Worm (Caenorhabditis elegans) whole organism, L4 larva: ENCODE results near the gene F59F4.3.

Source experiments
- D1046.2 ChIP-seq: fragments of 200-800 bp; sonication (Bioruptor generic); IDR thresholded peaks from 2 replicates; pipeline ENCODE4 v1.3.6; 2022; ENCODE audit warnings: missing genetic modification characterization, missing compliant biosample characterization
- F26F4.8 ChIP-seq: fragments of 200-800 bp; sonication (Bioruptor generic); conservative IDR thresholded peaks from 2 replicates; pipeline ENCODE4 v1.3.6; 2022; ENCODE audit warnings: missing genetic modification characterization, missing compliant biosample characterization
- F37D6.2 ChIP-seq: sonication (generic microtip); optimal IDR thresholded peaks from 2 replicates; lab custom pipeline; 2016; ENCODE audit warnings: mild to moderate bottlenecking, missing genetic modification characterization, missing compliant biosample characterization
- F49E8.2 ChIP-seq: sonication (generic microtip); optimal IDR thresholded peaks from 2 replicates; lab custom pipeline; 2016; ENCODE audit warnings: missing compliant biosample characterization, mild to moderate bottlenecking, missing genetic modification characterization, borderline replicate concordance
- R02D3.7 ChIP-seq: fragments of 150-350 bp; sonication (generic microtip); optimal IDR thresholded peaks from 3 replicates; lab custom pipeline; 2014; ENCODE audit warnings: missing biosample characterization, missing genetic modification characterization
- T20F7.1 ChIP-seq: fragments of 200-800 bp; sonication (Bioruptor generic); optimal IDR thresholded peaks from 2 replicates; lab custom pipeline; 2018; ENCODE audit warnings: mild to moderate bottlenecking, missing genetic modification characterization, missing compliant biosample characterization
- T26A8.4 ChIP-seq: fragments of 200-800 bp; sonication (Bioruptor generic); IDR thresholded peaks from 2 replicates; pipeline ENCODE4 v1.3.6; 2022; ENCODE audit warnings: missing genetic modification characterization, missing compliant biosample characterization
- Y105C5A.15 ChIP-seq: fragments of 200-800 bp; sonication (Bioruptor generic); IDR thresholded peaks from 2 replicates; pipeline ENCODE4 v1.3.6; 2022; ENCODE audit warnings: missing genetic modification characterization, missing compliant biosample characterization
- Y5F2A.4 ChIP-seq: fragments of 200-800 bp; sonication (Bioruptor generic); optimal IDR thresholded peaks from 2 replicates; lab custom pipeline; 2018; ENCODE audit warnings: mild to moderate bottlenecking, missing genetic modification characterization, missing compliant biosample characterization
- aha-1 ChIP-seq: fragments of 150-350 bp; peaks from one replicate; lab custom pipeline; 2014; ENCODE audit warnings: missing biosample characterization, missing genetic modification characterization
- ceh-28 ChIP-seq: fragments of 150-350 bp; optimal IDR thresholded peaks from 2 replicates; lab custom pipeline; 2014; ENCODE audit warnings: missing biosample characterization, missing genetic modification reagents, missing genetic modification characterization
- ceh-44 ChIP-seq: fragments of 200-800 bp; sonication (Bioruptor generic); IDR thresholded peaks from 2 replicates; pipeline ENCODE4 v1.3.6; 2022; ENCODE audit warnings: missing genetic modification reagents, missing genetic modification characterization, missing compliant biosample characterization
- ceh-62 ChIP-seq: sonication (generic microtip); optimal IDR thresholded peaks from 2 replicates; lab custom pipeline; 2017; ENCODE audit warnings: missing biosample characterization, missing genetic modification characterization
- ces-1 ChIP-seq: fragments of 150-350 bp; sonication (generic microtip); optimal IDR thresholded peaks from 4 replicates; lab custom pipeline; 2014; ENCODE audit warnings: missing biosample characterization, missing genetic modification reagents, missing genetic modification characterization
- ctbp-1 ChIP-seq: fragments of 200-800 bp; sonication (Bioruptor generic); IDR thresholded peaks from 2 replicates; pipeline ENCODE4 v1.3.6; 2022; ENCODE audit warnings: missing genetic modification reagents, missing genetic modification characterization, missing compliant biosample characterization
- daf-12 ChIP-seq: fragments of 150-350 bp; optimal IDR thresholded peaks from 2 replicates; lab custom pipeline; 2014; ENCODE audit warnings: missing biosample characterization, missing genetic modification reagents, missing genetic modification characterization
- daf-16 ChIP-seq, 3 experiments: sonication (generic microtip); optimal IDR thresholded peaks; 2 replicates each; lab custom pipeline; 2016 to 2017; ENCODE audit warnings: missing genetic modification characterization in 3 of 3, missing genetic modification reagents in 3 of 3, mild to moderate bottlenecking in 2 of 3, missing compliant biosample characterization in 2 of 3, missing biosample characterization in 1 of 3, moderate library complexity in 1 of 3
- dmd-6 ChIP-seq: fragments of 200-800 bp; sonication (Bioruptor generic); IDR thresholded peaks from 2 replicates; pipeline ENCODE4 v1.3.6; 2022; ENCODE audit warnings: missing genetic modification reagents, missing genetic modification characterization, missing compliant biosample characterization
- dmd-8 ChIP-seq: fragments of 200-800 bp; sonication (Bioruptor generic); IDR thresholded peaks from 2 replicates; pipeline ENCODE4 v1.3.6; 2022; ENCODE audit warnings: missing genetic modification characterization, missing compliant biosample characterization
- dmd-9 ChIP-seq: fragments of 200-800 bp; sonication (Bioruptor generic); IDR thresholded peaks from 2 replicates; pipeline ENCODE4 v1.3.6; 2022; ENCODE audit warnings: missing genetic modification reagents, missing genetic modification characterization, missing compliant biosample characterization
- egl-27 ChIP-seq: sonication (generic microtip); optimal IDR thresholded peaks from 3 replicates; lab custom pipeline; 2017; ENCODE audit warnings: missing biosample characterization, missing genetic modification reagents, missing genetic modification characterization
- egl-43 ChIP-seq: fragments of 200-800 bp; sonication (Bioruptor generic); IDR thresholded peaks from 2 replicates; pipeline ENCODE4 v1.3.6; 2022; ENCODE audit warnings: missing genetic modification reagents, missing genetic modification characterization, missing compliant biosample characterization
- fkh-10 ChIP-seq: fragments of 150-350 bp; optimal IDR thresholded peaks from 2 replicates; lab custom pipeline; 2014; ENCODE audit warnings: missing biosample characterization, missing genetic modification reagents, missing genetic modification characterization
- fos-1 ChIP-seq: fragments of 150-350 bp; optimal IDR thresholded peaks from 2 replicates; lab custom pipeline; 2014; ENCODE audit warnings: missing biosample characterization, missing genetic modification characterization
- gei-8 ChIP-seq: fragments of 200-800 bp; sonication (Bioruptor generic); optimal IDR thresholded peaks from 2 replicates; lab custom pipeline; 2018; ENCODE audit warnings: mild to moderate bottlenecking, missing genetic modification characterization, missing compliant biosample characterization
- hif-1 ChIP-seq, 2 experiments: sonication (generic microtip); optimal IDR thresholded peaks; 2 replicates each; lab custom pipeline; 2016 to 2017; ENCODE audit warnings: missing compliant biosample characterization in 2 of 2, missing genetic modification characterization in 2 of 2, missing genetic modification reagents in 2 of 2, missing genotype in 2 of 2, mild to moderate bottlenecking in 1 of 2
- hlh-11 ChIP-seq: fragments of 200-800 bp; sonication (Bioruptor generic); optimal IDR thresholded peaks from 2 replicates; lab custom pipeline; 2018; ENCODE audit warnings: mild to moderate bottlenecking, missing genetic modification characterization, missing compliant biosample characterization
- jun-1 ChIP-seq: fragments of 150-350 bp; optimal IDR thresholded peaks from 2 replicates; lab custom pipeline; 2014; ENCODE audit warnings: missing biosample characterization, missing genetic modification reagents, missing genetic modification characterization
- lin-15B ChIP-seq: fragments of 150-350 bp; sonication (generic microtip); optimal IDR thresholded peaks from 3 replicates; lab custom pipeline; 2014; ENCODE audit warnings: missing biosample characterization, missing genetic modification characterization
- lin-39 ChIP-seq: fragments of 150-350 bp; optimal IDR thresholded peaks from 2 replicates; lab custom pipeline; 2014; ENCODE audit warnings: missing biosample characterization, missing genetic modification reagents, missing genetic modification characterization
- lsy-2 ChIP-seq, 2 experiments: fragments of 150-350 bp in 1 of 2; sonication (generic microtip) in 1 of 2; optimal IDR thresholded peaks; 2 replicates each; lab custom pipeline; 2014 to 2017; ENCODE audit warnings: missing biosample characterization in 2 of 2, missing genetic modification characterization in 2 of 2
- madf-9 ChIP-seq: fragments of 200-800 bp; sonication (Bioruptor generic); conservative IDR thresholded peaks from 2 replicates; pipeline ENCODE4 v1.3.6; 2022; ENCODE audit warnings: missing genetic modification reagents, missing genetic modification characterization, missing compliant biosample characterization
- mdl-1 ChIP-seq, 2 experiments: fragments of 150-350 bp in 1 of 2; sonication (generic microtip) in 1 of 2; optimal IDR thresholded peaks; 2 replicates each; lab custom pipeline; 2014 to 2017; ENCODE audit warnings: missing biosample characterization in 2 of 2, missing genetic modification characterization in 2 of 2
- mxl-2 ChIP-seq: fragments of 200-800 bp; sonication (Bioruptor generic); conservative IDR thresholded peaks from 2 replicates; pipeline ENCODE4 v1.3.6; 2022; ENCODE audit warnings: missing genetic modification reagents, missing genetic modification characterization, missing compliant biosample characterization
- nhr-11 ChIP-seq: fragments of 150-350 bp; optimal IDR thresholded peaks from 2 replicates; lab custom pipeline; 2014; ENCODE audit warnings: missing biosample characterization, missing genetic modification characterization
- nhr-111 ChIP-seq: fragments of 200-800 bp; sonication (Bioruptor generic); optimal IDR thresholded peaks from 2 replicates; lab custom pipeline; 2018; ENCODE audit warnings: mild to moderate bottlenecking, missing genetic modification characterization, missing compliant biosample characterization
- nhr-42 ChIP-seq: fragments of 200-800 bp; sonication (Bioruptor generic); IDR thresholded peaks from 2 replicates; pipeline ENCODE4 v1.3.6; 2022; ENCODE audit warnings: missing genetic modification characterization, missing compliant biosample characterization
- nhr-48 ChIP-seq: sonication (generic microtip); optimal IDR thresholded peaks from 2 replicates; lab custom pipeline; 2016; ENCODE audit warnings: mild to moderate bottlenecking, missing genetic modification characterization, missing compliant biosample characterization
- nhr-6 ChIP-seq: fragments of 150-350 bp; optimal IDR thresholded peaks from 2 replicates; lab custom pipeline; 2014; ENCODE audit warnings: missing biosample characterization, missing genetic modification characterization
- nhr-76 ChIP-seq: fragments of 150-350 bp; optimal IDR thresholded peaks from 2 replicates; lab custom pipeline; 2014; ENCODE audit warnings: missing biosample characterization, missing genetic modification characterization
- pha-4 ChIP-seq, 2 experiments: fragments of 150-350 bp in 1 of 2; fragments of 200-800 bp in 1 of 2; sonication (Bioruptor generic) in 1 of 2; IDR thresholded peaks in 1 of 2; optimal IDR thresholded peaks in 1 of 2; 2 replicates each; pipeline versions ENCODE4 v1.3.6 to Lab custom; 2014 to 2022; ENCODE audit warnings: missing genetic modification characterization in 2 of 2, missing genetic modification reagents in 2 of 2, missing biosample characterization in 1 of 2, missing compliant biosample characterization in 1 of 2
- pqm-1 ChIP-seq: sonication (generic microtip); optimal IDR thresholded peaks from 2 replicates; lab custom pipeline; 2017; ENCODE audit warnings: missing biosample characterization, missing genetic modification characterization
- sdz-12 ChIP-seq: fragments of 200-800 bp; sonication (Bioruptor generic); optimal IDR thresholded peaks from 2 replicates; lab custom pipeline; 2018; ENCODE audit warnings: mild to moderate bottlenecking, missing genetic modification characterization, missing compliant biosample characterization
- skn-1 ChIP-seq: fragments of 150-350 bp; optimal IDR thresholded peaks from 2 replicates; lab custom pipeline; 2014; ENCODE audit warnings: missing biosample characterization, missing genetic modification characterization
- snpc-1.2 ChIP-seq: fragments of 200-800 bp; sonication (Bioruptor generic); IDR thresholded peaks from 2 replicates; pipeline ENCODE4 v1.3.6; 2022; ENCODE audit warnings: missing genetic modification reagents, missing genetic modification characterization, missing compliant biosample characterization
- spr-1 ChIP-seq: sonication (generic microtip); optimal IDR thresholded peaks from 2 replicates; lab custom pipeline; 2016; ENCODE audit warnings: mild to moderate bottlenecking, missing genetic modification characterization, missing compliant biosample characterization
- spr-3 ChIP-seq: fragments of 200-800 bp; sonication (Bioruptor generic); optimal IDR thresholded peaks from 2 replicates; lab custom pipeline; 2018; ENCODE audit warnings: mild to moderate bottlenecking, missing genetic modification characterization, missing compliant biosample characterization
- unc-130 ChIP-seq: sonication (generic microtip); optimal IDR thresholded peaks from 2 replicates; lab custom pipeline; 2016; ENCODE audit warnings: missing genetic modification reagents, missing genetic modification characterization, missing compliant biosample characterization
- unc-39 ChIP-seq: sonication (generic microtip); optimal IDR thresholded peaks from 2 replicates; lab custom pipeline; 2017; ENCODE audit warnings: missing biosample characterization, missing genetic modification characterization
- zfp-2 ChIP-seq: sonication (generic microtip); optimal IDR thresholded peaks from 2 replicates; lab custom pipeline; 2016; ENCODE audit warnings: mild to moderate bottlenecking, missing genetic modification characterization, missing compliant biosample characterization
- zip-2 ChIP-seq: fragments of 150-350 bp; optimal IDR thresholded peaks from 2 replicates; lab custom pipeline; 2014; ENCODE audit warnings: missing biosample characterization, missing genetic modification characterization

F59F4.3 gene

ce11 chrX:15860556-15861008, 13.2 kb upstream of the F59F4.3 start, which contains the start of gene F53H4.6 (continued):
- TF ChIP-seq zip-2 (tag; lab: Kevin White, UChicago) (no peak), jun-1 (tag; lab: Kevin White, UChicago) (no peak), ceh-44 (no peak), ctbp-1 (GFP tag; lab: Robert Waterston, UW) (no peak; the same call in 1 of the 2 replicates), aha-1 (no peak), fkh-10 (no peak), nhr-48 (no peak), snpc-1.2 (GFP tag; lab: Robert Waterston, UW) (no peak), Y105C5A.15 (GFP tag; lab: Robert Waterston, UW) (no peak), fos-1 (tag; lab: Kevin White, UChicago) (no peak), lin-39 (tag; lab: Kevin White, UChicago) (no peak), T26A8.4 (GFP tag; lab: Robert Waterston, UW) (no peak), zfp-2 (no peak), gei-8 (GFP tag; lab: Kevin White, UChicago) (no peak), spr-1 (tag; lab: Kevin White, UChicago) (no peak), lin-15B (tag; lab: Kevin White, UChicago) (no peak), nhr-42 (GFP tag; lab: Robert Waterston, UW) (no peak), mxl-2 (GFP tag; lab: Robert Waterston, UW) (no peak), nhr-76 (tag; lab: Kevin White, UChicago) (no peak), ceh-28 (tag; lab: Kevin White, UChicago) (no peak), pqm-1 (tag; lab: Kevin White, UChicago) (no peak), hif-1 (tag; optimal IDR thresholded peaks at IDR 0.05; lab: Kevin White, UChicago) (no peak), pha-4 (GFP tag; IDR thresholded peaks at IDR 0.05; lab: Robert Waterston, UW) (no peak), pha-4 (tag; optimal IDR thresholded peaks at IDR 0.05; lab: Kevin White, UChicago) (no peak), D1046.2 (GFP tag; lab: Robert Waterston, UW) (no peak), T20F7.1 (GFP tag; lab: Kevin White, UChicago) (no peak), ceh-62 (tag; lab: Kevin White, UChicago) (no peak), sdz-12 (GFP tag; lab: Kevin White, UChicago) (no peak), spr-3 (GFP tag; lab: Kevin White, UChicago) (no peak), nhr-11 (peak; percentile 16), nhr-6 (tag; lab: Kevin White, UChicago) (no peak), lsy-2 (tag; optimal IDR thresholded peaks at IDR 0.05; lab: Kevin White, UChicago) (no peak), daf-12 (no peak), F49E8.2 (no peak), hlh-11 (peak; percentile 25), dmd-6 (GFP tag; lab: Robert Waterston, UW) (0 out of 2 replicates have a peak, but pooled peaks have one; percentile 24), nhr-111 (GFP tag; lab: Kevin White, UChicago) (no peak), F37D6.2 (tag; lab: Kevin White, UChicago) (peak; percentile 19), skn-1 (tag; lab: Kevin White, UChicago) (no peak), egl-27 (no peak), mdl-1 (tag; optimal IDR thresholded peaks at IDR 0.05; lab: Kevin White, UChicago) (peak in 1 of 2 experiments; percentile 30), Y5F2A.4 (GFP tag; lab: Kevin White, UChicago) (no peak), ces-1 (GFP tag; lab: Kevin White, UChicago) (no peak), egl-43 (no peak), dmd-8 (no peak), F26F4.8 (GFP tag; lab: Robert Waterston, UW) (no peak), madf-9 (GFP tag; lab: Robert Waterston, UW) (no peak), daf-16 (GFP tag; optimal IDR thresholded peaks at IDR 0.05; lab: Kevin White, UChicago) (no peak), daf-16 (tag; optimal IDR thresholded peaks at IDR 0.05; lab: Kevin White, UChicago) (no peak), unc-130 (GFP tag; lab: Kevin White, UChicago) (no peak), R02D3.7 (tag; lab: Kevin White, UChicago) (no peak), unc-39 (tag; lab: Kevin White, UChicago) (no peak), dmd-9 (0 out of 2 replicates have a peak, but pooled peaks have one; percentile 39)
